Fruit fly (Drosophila melanogaster): ENCODE measurements around the gene svr.

DNA sequence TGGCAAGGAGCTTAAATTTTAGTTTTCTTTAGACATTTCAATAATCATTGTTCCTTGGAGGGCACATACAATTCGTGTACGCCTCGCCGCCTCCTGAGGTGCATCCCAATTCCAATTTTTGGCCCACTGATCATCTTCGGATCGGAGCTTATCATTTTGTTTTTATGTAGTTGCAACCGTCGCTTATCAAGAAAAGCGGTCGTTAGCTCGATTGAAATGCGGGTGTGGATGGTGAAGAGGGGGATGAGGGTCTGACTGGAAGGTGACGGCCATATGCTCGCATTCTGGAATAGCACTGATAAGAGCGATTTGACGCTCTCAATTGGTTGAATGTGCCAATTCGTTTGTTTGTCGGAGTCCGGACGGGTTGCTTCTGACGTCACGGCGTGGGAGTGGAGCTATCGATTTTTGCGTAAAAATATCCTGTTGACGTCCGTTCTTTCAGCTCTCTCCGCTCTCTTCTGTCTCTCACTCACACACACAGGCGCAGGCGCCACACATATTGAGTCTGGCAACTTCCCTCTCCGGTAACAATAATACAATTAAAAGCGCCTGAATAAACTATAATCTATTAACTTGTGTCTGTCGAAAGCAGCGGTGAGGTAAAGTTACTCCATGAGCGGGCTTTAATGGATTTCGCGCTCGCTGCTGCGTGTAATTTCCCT, 2.8 kb downstream of the svr start:
- no peak for TF ChIP-seq cic (GFP tag; optimal IDR thresholded peaks at IDR 0.05)
- no peak for TF ChIP-seq Clk (GFP tag; optimal IDR thresholded peaks at IDR 0.05)
- no peak for TF ChIP-seq bab1 (GFP tag; optimal IDR thresholded peaks at IDR 0.05)
- no peak for TF ChIP-seq Hr96 (GFP tag; optimal IDR thresholded peaks at IDR 0.05)
- no peak for TF ChIP-seq CG14711 (tag; optimal IDR thresholded peaks at IDR 0.05)
- no peak for TF ChIP-seq Crg-1 (GFP tag; optimal IDR thresholded peaks at IDR 0.05)
- TF ChIP-seq Mnt (GFP tag; optimal IDR thresholded peaks at IDR 0.05): no peak
- TF ChIP-seq ovo (GFP tag; optimal IDR thresholded peaks at IDR 0.05): no peak
- no peak for TF ChIP-seq toe (GFP tag; optimal IDR thresholded peaks at IDR 0.05)
- TF ChIP-seq kay (GFP tag; ENCODE audit: borderline replicate concordance): no peak
- no peak for TF ChIP-seq CG11617 (GFP tag; optimal IDR thresholded peaks at IDR 0.05)
- no peak for TF ChIP-seq CG12768 (GFP tag; optimal IDR thresholded peaks at IDR 0.05)
- TF ChIP-seq CG7101 (tag; optimal IDR thresholded peaks at IDR 0.05): no peak
